Fruit fly (Drosophila melanogaster) whole organism, wandering third instar larva: ENCODE data around the gene cno.

Source experiments
- Abd-B ChIP-seq: fragments of >200 bp; optimal IDR thresholded peaks from 2 replicates; lab custom pipeline; 2017; ENCODE audit warnings: missing biosample characterization, missing genetic modification characterization
- CG32264 ChIP-seq: fragments of 200-800 bp; sonication (Bioruptor generic); optimal IDR thresholded peaks from 2 replicates; lab custom pipeline; 2016; ENCODE audit warnings: missing biosample characterization, missing genetic modification characterization
- CG9705 ChIP-seq: fragments of 200-800 bp; sonication (Bioruptor generic); optimal IDR thresholded peaks from 2 replicates; lab custom pipeline; 2018; ENCODE audit warnings: missing biosample characterization, mild to moderate bottlenecking, missing genetic modification characterization
- CrebA ChIP-seq: fragments of 200-800 bp; sonication (Bioruptor generic); optimal IDR thresholded peaks from 2 replicates; lab custom pipeline; 2016; ENCODE audit warnings: missing biosample characterization, mild to moderate bottlenecking, missing genetic modification characterization, borderline replicate concordance
- Dfd ChIP-seq: fragments of >200 bp; optimal IDR thresholded peaks from 2 replicates; lab custom pipeline; 2017; ENCODE audit warnings: missing biosample characterization, missing genetic modification characterization
- Dif ChIP-seq: fragments of 200-275, 200-300 bp; sonication (Bioruptor generic); optimal IDR thresholded peaks from 2 replicates; lab custom pipeline; 2018; ENCODE audit warnings: missing biosample characterization, missing genetic modification characterization; ENCODE audit not compliant: partially characterized antibody
- GATAd ChIP-seq: sonication (Bioruptor generic); optimal IDR thresholded peaks from 2 replicates; lab custom pipeline; 2016; ENCODE audit warnings: missing biosample characterization, missing genetic modification characterization
- HLH106 ChIP-seq: fragments of 200-800 bp; optimal IDR thresholded peaks from 3 replicates; lab custom pipeline; 2019; ENCODE audit warnings: missing biosample characterization, mild to moderate bottlenecking, missing genetic modification characterization, moderate library complexity
- Hnf4 ChIP-seq: fragments of 200-800 bp; sonication (Bioruptor generic); optimal IDR thresholded peaks from 2 replicates; lab custom pipeline; 2016; ENCODE audit warnings: missing biosample characterization, mild to moderate bottlenecking, missing genetic modification characterization
- Hr78 ChIP-seq: fragments of >200 bp; optimal IDR thresholded peaks from 2 replicates; lab custom pipeline; 2017; ENCODE audit warnings: missing biosample characterization, missing genetic modification characterization
- Hr83 ChIP-seq: fragments of 200-300 bp; sonication (Bioruptor generic); optimal IDR thresholded peaks from 2 replicates; lab custom pipeline; 2016; ENCODE audit warnings: missing biosample characterization, mild to moderate bottlenecking, missing genetic modification characterization, moderate library complexity; ENCODE audit not compliant: poor library complexity, severe bottlenecking
- Jra ChIP-seq: sonication (Bioruptor generic); optimal IDR thresholded peaks from 2 replicates; lab custom pipeline; 2016; ENCODE audit warnings: missing biosample characterization, missing genetic modification characterization
- Mio ChIP-seq: sonication (Bioruptor generic); optimal IDR thresholded peaks from 2 replicates; lab custom pipeline; 2016; ENCODE audit warnings: missing biosample characterization, missing genetic modification characterization
- Myc ChIP-seq: fragments of >200 bp; optimal IDR thresholded peaks from 2 replicates; lab custom pipeline; 2017
- N ChIP-seq: fragments of >200 bp; optimal IDR thresholded peaks from 2 replicates; lab custom pipeline; 2018; ENCODE audit warnings: missing biosample characterization, missing external identifiers, missing genetic modification characterization
- OdsH ChIP-seq: fragments of 200-800 bp; sonication (Bioruptor generic); optimal IDR thresholded peaks from 2 replicates; lab custom pipeline; 2016; ENCODE audit warnings: missing biosample characterization, mild to moderate bottlenecking, missing genetic modification characterization
- Rel ChIP-seq, 2 experiments: fragments of 200-800 bp; sonication (Bioruptor generic) in 1 of 2; optimal IDR thresholded peaks; 2 replicates in 1 of 2; 3 replicates in 1 of 2; lab custom pipeline; 2016 to 2019; ENCODE audit warnings: mild to moderate bottlenecking in 2 of 2, missing biosample characterization in 2 of 2, missing genetic modification characterization in 2 of 2, moderate library complexity in 1 of 2
- Sp1 ChIP-seq: fragments of 200-800 bp; sonication (Bioruptor generic); optimal IDR thresholded peaks from 3 replicates; lab custom pipeline; 2019; ENCODE audit warnings: missing biosample characterization, mild to moderate bottlenecking, missing genetic modification characterization, moderate library complexity
- Vsx2 ChIP-seq: fragments of 200-300, 225-300 bp; sonication (Bioruptor generic); optimal IDR thresholded peaks from 2 replicates; lab custom pipeline; 2018; ENCODE audit warnings: missing biosample characterization, missing genetic modification characterization; ENCODE audit not compliant: partially characterized antibody
- br ChIP-seq: fragments of 200-800 bp; sonication (Bioruptor generic); optimal IDR thresholded peaks from 2 replicates; lab custom pipeline; 2016; ENCODE audit warnings: missing biosample characterization, missing genetic modification characterization
- brk ChIP-seq: fragments of 200-800 bp; sonication (Bioruptor generic); optimal IDR thresholded peaks from 2 replicates; lab custom pipeline; 2016; ENCODE audit warnings: missing biosample characterization, mild to moderate bottlenecking, missing genetic modification characterization
- dl ChIP-seq, 2 experiments: fragments of 175-275, 200-275 bp in 1 of 2; fragments of 200-275 bp in 1 of 2; sonication (Bioruptor generic); optimal IDR thresholded peaks; lab custom pipeline; 2018; ENCODE audit warnings: mild to moderate bottlenecking in 2 of 2, missing biosample characterization in 2 of 2, missing genetic modification characterization in 2 of 2, moderate library complexity in 2 of 2; ENCODE audit not compliant: partially characterized antibody in 2 of 2, insufficient read depth in 1 of 2
- dmrt93B ChIP-seq: fragments of 200-800 bp; sonication (Bioruptor generic); optimal IDR thresholded peaks from 2 replicates; lab custom pipeline; 2018; ENCODE audit warnings: missing biosample characterization, mild to moderate bottlenecking, missing genetic modification characterization
- dsf ChIP-seq: sonication (Bioruptor generic); optimal IDR thresholded peaks from 2 replicates; lab custom pipeline; 2016; ENCODE audit warnings: missing biosample characterization, missing genetic modification characterization, borderline replicate concordance
- ey ChIP-seq: fragments of 200-800 bp; sonication (Bioruptor generic); optimal IDR thresholded peaks from 2 replicates; lab custom pipeline; 2016; ENCODE audit warnings: missing biosample characterization, missing genetic modification characterization
- foxo ChIP-seq, 2 experiments: fragments of 200-800 bp; sonication (Bioruptor generic); optimal IDR thresholded peaks; 2 replicates in 1 of 2; 3 replicates in 1 of 2; lab custom pipeline; 2016 to 2017; ENCODE audit warnings: missing biosample characterization in 2 of 2, missing genetic modification characterization in 2 of 2
- fru ChIP-seq: fragments of 200-800 bp; sonication (Bioruptor generic); optimal IDR thresholded peaks from 3 replicates; lab custom pipeline; 2016; ENCODE audit warnings: missing biosample characterization, mild to moderate bottlenecking, missing genetic modification characterization
- h ChIP-seq: fragments of 200-800 bp; sonication (Bioruptor generic); optimal IDR thresholded peaks from 3 replicates; lab custom pipeline; 2016; ENCODE audit warnings: missing biosample characterization, mild to moderate bottlenecking, missing genetic modification characterization
- jim ChIP-seq: fragments of 175-275, 200-325 bp; sonication (Bioruptor generic); optimal IDR thresholded peaks from 2 replicates; lab custom pipeline; 2016; ENCODE audit warnings: missing biosample characterization, mild to moderate bottlenecking, missing genetic modification characterization
- lola ChIP-seq: fragments of >200 bp; optimal IDR thresholded peaks from 2 replicates; lab custom pipeline; 2017; ENCODE audit warnings: missing biosample characterization, missing genetic modification characterization
- pan ChIP-seq: fragments of >200 bp; optimal IDR thresholded peaks from 2 replicates; lab custom pipeline; 2017
- psq ChIP-seq: fragments of 200-800 bp; sonication (Bioruptor generic); optimal IDR thresholded peaks from 3 replicates; lab custom pipeline; 2017; ENCODE audit warnings: missing biosample characterization, mild to moderate bottlenecking, missing genetic modification characterization, moderate library complexity
- rgr ChIP-seq: fragments of 200-800 bp; sonication (Bioruptor generic); optimal IDR thresholded peaks from 3 replicates; lab custom pipeline; 2016; ENCODE audit warnings: missing biosample characterization, mild to moderate bottlenecking, missing genetic modification characterization
- sage ChIP-seq: fragments of 200-800 bp; sonication (Bioruptor generic); optimal IDR thresholded peaks from 2 replicates; lab custom pipeline; 2016; ENCODE audit warnings: missing biosample characterization, mild to moderate bottlenecking, missing genetic modification characterization
- sv ChIP-seq: fragments of 200-800 bp; sonication (Bioruptor generic); optimal IDR thresholded peaks from 3 replicates; lab custom pipeline; 2016; ENCODE audit warnings: missing biosample characterization, missing genetic modification characterization
- tai ChIP-seq: sonication (Bioruptor generic); optimal IDR thresholded peaks from 2 replicates; lab custom pipeline; 2016; ENCODE audit warnings: missing biosample characterization, missing genetic modification characterization
- usp ChIP-seq: fragments of >200 bp; optimal IDR thresholded peaks from 2 replicates; lab custom pipeline; 2017; ENCODE audit warnings: missing biosample characterization, missing genetic modification characterization
- woc ChIP-seq: sonication (Bioruptor generic); optimal IDR thresholded peaks from 2 replicates; lab custom pipeline; 2016; ENCODE audit warnings: missing biosample characterization, mild to moderate bottlenecking, missing genetic modification characterization

Gene cno

dm6 chr3R:5217278-5217714 is at the start of gene cno:
TSS of gene cno (minus strand) at chr3R:5217456.
- TF ChIP-seq ey, result no peak
- no peak for TF ChIP-seq usp
- TF ChIP-seq Hnf4 (GFP tag; lab: Kevin White, UChicago), result peak; percentile 42
- TF ChIP-seq Mio, result no peak
- TF ChIP-seq Rel (GFP tag; optimal IDR thresholded peaks at IDR 0.05; lab: Kevin White, UChicago), result no peak
- TF ChIP-seq Rel (tag; optimal IDR thresholded peaks at IDR 0.05; lab: Kevin White, UChicago), result peak; percentile 28
- TF ChIP-seq dmrt93B (GFP tag; lab: Kevin White, UChicago), result no peak
- TF ChIP-seq Hr78 (GFP tag; lab: Kevin White, UChicago), result no peak
- TF ChIP-seq tai (GFP tag; lab: Kevin White, UChicago), result no peak
- TF ChIP-seq brk (GFP tag; lab: Kevin White, UChicago), result no peak
- no peak for TF ChIP-seq CG9705
- TF ChIP-seq Myc (lab: Kevin White, UChicago), result peak; percentile 20
- peak; percentile 43 for TF ChIP-seq Sp1
- TF ChIP-seq h (GFP tag; lab: Kevin White, UChicago), result peak; percentile 3
- TF ChIP-seq CrebA (GFP tag; lab: Kevin White, UChicago), result no peak
- TF ChIP-seq Hr83 (GFP tag; lab: Kevin White, UChicago), result peak; percentile 56
- TF ChIP-seq br, result peak; percentile 1
- peak; percentile 62 for TF ChIP-seq Dif (GFP tag; lab: Kevin White, UChicago)
- TF ChIP-seq, all 38 proteins: peak for 8

dm6 chr3R:5266282-5266681 is 49.0 kb upstream of the cno start:
- TF ChIP-seq Rel (GFP tag; optimal IDR thresholded peaks at IDR 0.05; lab: Kevin White, UChicago) (no peak), Rel (tag; optimal IDR thresholded peaks at IDR 0.05; lab: Kevin White, UChicago) (peak; percentile 92), dmrt93B (GFP tag; lab: Kevin White, UChicago) (no peak)

DNA sequence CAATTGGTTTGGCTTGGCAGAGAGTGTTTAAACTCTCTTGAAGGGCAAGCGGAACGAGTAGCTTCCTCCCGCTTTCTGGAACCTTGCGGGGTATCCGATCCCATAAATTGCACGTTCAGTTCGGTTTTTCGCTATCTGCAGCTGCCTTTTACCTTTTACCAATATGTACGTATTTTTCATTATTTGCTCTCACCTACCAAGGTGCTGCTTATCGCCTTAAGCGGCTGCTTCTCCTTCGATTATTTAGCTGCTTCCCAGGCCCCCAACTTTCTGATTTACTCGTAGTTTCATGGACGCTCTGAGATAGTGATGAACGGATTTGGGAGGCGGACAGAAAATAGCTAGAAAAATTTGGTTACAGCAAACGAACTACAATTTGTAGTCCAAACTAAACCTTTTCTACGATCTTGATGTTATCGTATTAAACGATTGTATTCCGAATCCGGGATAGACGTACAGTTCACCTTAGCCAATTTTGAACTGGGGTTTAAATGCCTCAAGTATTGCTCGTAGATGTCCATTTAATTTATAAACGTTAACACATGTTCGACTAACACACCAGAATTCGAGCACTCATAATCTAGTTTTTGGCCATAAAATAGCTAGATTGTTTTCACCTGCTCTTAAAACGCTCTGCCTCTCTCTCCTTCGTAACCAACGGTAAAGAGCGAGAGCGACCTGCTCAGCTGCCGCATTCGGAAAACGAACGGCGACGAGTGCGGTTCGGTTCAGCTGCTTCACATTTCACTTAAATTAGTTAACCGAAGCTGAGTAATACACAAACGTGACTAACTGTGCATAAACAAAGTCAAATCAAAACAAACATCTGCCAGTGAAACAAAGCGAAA is 47.2 kb upstream of the cno start:
- TF ChIP-seq dsf (GFP tag; lab: Kevin White, UChicago), result no peak
- no peak for TF ChIP-seq N
- no peak for TF ChIP-seq CG9705
- peak; percentile 33 for TF ChIP-seq Vsx2
- no peak for TF ChIP-seq jim (GFP tag; lab: Kevin White, UChicago)
- TF ChIP-seq woc (GFP tag; lab: Kevin White, UChicago), result peak; percentile 90
- no peak for TF ChIP-seq CrebA (GFP tag; lab: Kevin White, UChicago)
- TF ChIP-seq brk (GFP tag; lab: Kevin White, UChicago), result no peak
- peak; percentile 53 for TF ChIP-seq fru (GFP tag; lab: Kevin White, UChicago)
- peak; percentile 44 for TF ChIP-seq h (GFP tag; lab: Kevin White, UChicago)
- TF ChIP-seq Dif (GFP tag; lab: Kevin White, UChicago), result peak; percentile 83
- TF ChIP-seq sv, result no peak
- TF ChIP-seq psq, result no peak
- no peak for TF ChIP-seq lola
- peak in 1 of 2 experiments; percentile 60 for TF ChIP-seq foxo (GFP tag; optimal IDR thresholded peaks at IDR 0.05; lab: Kevin White, UChicago)
- TF ChIP-seq GATAd (GFP tag; lab: Kevin White, UChicago), result no peak
- TF ChIP-seq pan (lab: Kevin White, UChicago), result no peak
- peak; percentile 97 for TF ChIP-seq Myc (lab: Kevin White, UChicago)
- no peak for TF ChIP-seq usp
- TF ChIP-seq Hr83 (GFP tag; lab: Kevin White, UChicago), result peak; percentile 27
- TF ChIP-seq Abd-B (GFP tag; lab: Kevin White, UChicago), result no peak
- TF ChIP-seq sage (GFP tag; lab: Kevin White, UChicago), result no peak
- TF ChIP-seq rgr (GFP tag; lab: Kevin White, UChicago), result no peak
- TF ChIP-seq Jra (GFP tag; lab: Kevin White, UChicago), result peak; percentile 36
- no peak for TF ChIP-seq tai (GFP tag; lab: Kevin White, UChicago)
- TF ChIP-seq Sp1, result peak; percentile 55
- TF ChIP-seq OdsH (GFP tag; lab: Kevin White, UChicago), result peak; percentile 15
- TF ChIP-seq dmrt93B (GFP tag; lab: Kevin White, UChicago), result peak; percentile 30
- peak; percentile 61 for TF ChIP-seq HLH106 (tag; lab: Kevin White, UChicago)
- no peak for TF ChIP-seq Rel (GFP tag; optimal IDR thresholded peaks at IDR 0.05; lab: Kevin White, UChicago)
- peak; percentile 51 for TF ChIP-seq Rel (tag; optimal IDR thresholded peaks at IDR 0.05; lab: Kevin White, UChicago)
- TF ChIP-seq dl (GFP tag; optimal IDR thresholded peaks at IDR 0.05; lab: Kevin White, UChicago; ENCODE audit: insufficient read depth in 1 of 2, partially characterized antibody in 2 of 2), result peak; percentile 57 to 72
- peak; percentile 7 for TF ChIP-seq Hnf4 (GFP tag; lab: Kevin White, UChicago)
- no peak for TF ChIP-seq Hr78 (GFP tag; lab: Kevin White, UChicago)
- TF ChIP-seq Dfd (GFP tag; lab: Kevin White, UChicago), result no peak
- peak; percentile 55 for TF ChIP-seq ey
- TF ChIP-seq CG32264 (GFP tag; lab: Kevin White, UChicago), result no peak
- TF ChIP-seq br, result peak; percentile 64
- TF ChIP-seq Mio, result no peak
